Worm (Caenorhabditis elegans) whole organism, L4 larva: ENCODE measurements around the gene rpoa-49.

Source experiments
- D1046.2 ChIP-seq: fragments of 200-800 bp; sonication (Bioruptor generic); IDR thresholded peaks from 2 replicates; pipeline ENCODE4 v1.3.6; 2022; ENCODE audit warnings: missing genetic modification characterization, missing compliant biosample characterization
- F26F4.8 ChIP-seq: fragments of 200-800 bp; sonication (Bioruptor generic); conservative IDR thresholded peaks from 2 replicates; pipeline ENCODE4 v1.3.6; 2022; ENCODE audit warnings: missing genetic modification characterization, missing compliant biosample characterization
- F44E2.7 ChIP-seq: fragments of 200-800 bp; sonication (Bioruptor generic); IDR thresholded peaks from 2 replicates; pipeline ENCODE4 v2.1.2; 2022; ENCODE audit warnings: missing genetic modification characterization, missing compliant biosample characterization
- T26A8.4 ChIP-seq: fragments of 200-800 bp; sonication (Bioruptor generic); IDR thresholded peaks from 2 replicates; pipeline ENCODE4 v1.3.6; 2022; ENCODE audit warnings: missing genetic modification characterization, missing compliant biosample characterization
- Y48G9A.11 ChIP-seq: fragments of 200-800 bp; sonication (Bioruptor generic); IDR thresholded peaks from 2 replicates; pipeline ENCODE4 v1.3.6; 2022; ENCODE audit warnings: missing genetic modification reagents, missing genetic modification characterization, missing compliant biosample characterization
- Y5F2A.4 ChIP-seq: fragments of 200-800 bp; sonication (Bioruptor generic); optimal IDR thresholded peaks from 2 replicates; lab custom pipeline; 2018; ENCODE audit warnings: mild to moderate bottlenecking, missing genetic modification characterization, missing compliant biosample characterization
- Y75B8A.6 ChIP-seq: fragments of 200-800 bp; sonication (Bioruptor generic); IDR thresholded peaks from 2 replicates; pipeline ENCODE4 v1.3.6; 2022; ENCODE audit warnings: missing genetic modification reagents, missing genetic modification characterization, missing compliant biosample characterization
- aly-2 ChIP-seq: sonication (generic microtip); optimal IDR thresholded peaks from 2 replicates; lab custom pipeline; 2018; ENCODE audit warnings: missing biosample characterization, missing genetic modification characterization
- attf-4 ChIP-seq: sonication (generic microtip); optimal IDR thresholded peaks from 3 replicates; lab custom pipeline; 2017; ENCODE audit warnings: missing biosample characterization, missing genetic modification characterization
- ceh-20 ChIP-seq: fragments of 200-800 bp; sonication (Bioruptor generic); IDR thresholded peaks from 2 replicates; pipeline ENCODE4 v1.3.6; 2022; ENCODE audit warnings: missing genetic modification reagents, missing genetic modification characterization, missing compliant biosample characterization
- ceh-28 ChIP-seq: fragments of 150-350 bp; optimal IDR thresholded peaks from 2 replicates; lab custom pipeline; 2014; ENCODE audit warnings: missing biosample characterization, missing genetic modification reagents, missing genetic modification characterization
- daf-19 ChIP-seq: fragments of 200-800 bp; sonication (Bioruptor generic); conservative IDR thresholded peaks from 2 replicates; pipeline ENCODE4 v1.3.6; 2022; ENCODE audit warnings: missing genetic modification characterization, missing compliant biosample characterization
- dmd-6 ChIP-seq: fragments of 200-800 bp; sonication (Bioruptor generic); IDR thresholded peaks from 2 replicates; pipeline ENCODE4 v1.3.6; 2022; ENCODE audit warnings: missing genetic modification reagents, missing genetic modification characterization, missing compliant biosample characterization
- dpl-1 ChIP-seq: fragments of 150-350 bp; optimal IDR thresholded peaks from 2 replicates; lab custom pipeline; 2014; ENCODE audit warnings: missing biosample characterization, missing genetic modification reagents, missing genetic modification characterization
- egl-27 ChIP-seq: sonication (generic microtip); optimal IDR thresholded peaks from 3 replicates; lab custom pipeline; 2017; ENCODE audit warnings: missing biosample characterization, missing genetic modification reagents, missing genetic modification characterization
- egl-43 ChIP-seq: fragments of 200-800 bp; sonication (Bioruptor generic); IDR thresholded peaks from 2 replicates; pipeline ENCODE4 v1.3.6; 2022; ENCODE audit warnings: missing genetic modification reagents, missing genetic modification characterization, missing compliant biosample characterization
- fkh-10 ChIP-seq: fragments of 150-350 bp; optimal IDR thresholded peaks from 2 replicates; lab custom pipeline; 2014; ENCODE audit warnings: missing biosample characterization, missing genetic modification reagents, missing genetic modification characterization
- hmg-1.1 ChIP-seq: fragments of 200-800 bp; sonication (Bioruptor generic); IDR thresholded peaks from 2 replicates; pipeline ENCODE4 v1.3.6; 2022; ENCODE audit warnings: missing genetic modification reagents, missing genetic modification characterization, missing compliant biosample characterization
- lim-7 ChIP-seq: fragments of 200-800 bp; sonication (Bioruptor generic); IDR thresholded peaks from 2 replicates; pipeline ENCODE4 v1.3.6; 2022; ENCODE audit warnings: missing genetic modification characterization, missing compliant biosample characterization
- lin-1 ChIP-seq: fragments of 200-800 bp; sonication (Bioruptor generic); IDR thresholded peaks from 2 replicates; pipeline ENCODE4 v1.3.6; 2022; ENCODE audit warnings: missing genetic modification reagents, missing genetic modification characterization, missing compliant biosample characterization
- lin-13 ChIP-seq: fragments of 150-350 bp; optimal IDR thresholded peaks from 2 replicates; lab custom pipeline; 2014; ENCODE audit warnings: missing biosample characterization, missing genetic modification reagents, missing genetic modification characterization
- lin-15B ChIP-seq: fragments of 150-350 bp; sonication (generic microtip); optimal IDR thresholded peaks from 3 replicates; lab custom pipeline; 2014; ENCODE audit warnings: missing biosample characterization, missing genetic modification characterization
- lsy-2 ChIP-seq, 2 experiments: fragments of 150-350 bp in 1 of 2; sonication (generic microtip) in 1 of 2; optimal IDR thresholded peaks; 2 replicates each; lab custom pipeline; 2014 to 2017; ENCODE audit warnings: missing biosample characterization in 2 of 2, missing genetic modification characterization in 2 of 2
- madf-9 ChIP-seq: fragments of 200-800 bp; sonication (Bioruptor generic); conservative IDR thresholded peaks from 2 replicates; pipeline ENCODE4 v1.3.6; 2022; ENCODE audit warnings: missing genetic modification reagents, missing genetic modification characterization, missing compliant biosample characterization
- mep-1 ChIP-seq: fragments of 150-350 bp; sonication (generic microtip); optimal IDR thresholded peaks from 3 replicates; lab custom pipeline; 2014; ENCODE audit warnings: missing biosample characterization, missing genetic modification characterization
- mes-2 ChIP-seq: sonication (generic microtip); optimal IDR thresholded peaks from 2 replicates; lab custom pipeline; 2016; ENCODE audit warnings: missing genotype, mild to moderate bottlenecking, missing genetic modification characterization, missing compliant biosample characterization; ENCODE audit not compliant: poor library complexity, severe bottlenecking
- mxl-2 ChIP-seq: fragments of 200-800 bp; sonication (Bioruptor generic); conservative IDR thresholded peaks from 2 replicates; pipeline ENCODE4 v1.3.6; 2022; ENCODE audit warnings: missing genetic modification reagents, missing genetic modification characterization, missing compliant biosample characterization
- mxl-3 ChIP-seq: fragments of 200-800 bp; sonication (Bioruptor generic); optimal IDR thresholded peaks from 2 replicates; lab custom pipeline; 2018; ENCODE audit warnings: mild to moderate bottlenecking, missing genetic modification characterization, missing compliant biosample characterization
- nhr-102 ChIP-seq: sonication (generic microtip); optimal IDR thresholded peaks from 2 replicates; lab custom pipeline; 2016; ENCODE audit warnings: mild to moderate bottlenecking, missing genetic modification characterization, moderate library complexity, missing compliant biosample characterization
- nhr-111 ChIP-seq: fragments of 200-800 bp; sonication (Bioruptor generic); optimal IDR thresholded peaks from 2 replicates; lab custom pipeline; 2018; ENCODE audit warnings: mild to moderate bottlenecking, missing genetic modification characterization, missing compliant biosample characterization
- nhr-41 ChIP-seq: fragments of 200-800 bp; sonication (Bioruptor generic); IDR thresholded peaks from 2 replicates; pipeline ENCODE4 v1.3.6; 2022; ENCODE audit warnings: missing genetic modification reagents, missing genetic modification characterization, missing compliant biosample characterization
- nhr-42 ChIP-seq: fragments of 200-800 bp; sonication (Bioruptor generic); IDR thresholded peaks from 2 replicates; pipeline ENCODE4 v1.3.6; 2022; ENCODE audit warnings: missing genetic modification characterization, missing compliant biosample characterization
- nhr-48 ChIP-seq: sonication (generic microtip); optimal IDR thresholded peaks from 2 replicates; lab custom pipeline; 2016; ENCODE audit warnings: mild to moderate bottlenecking, missing genetic modification characterization, missing compliant biosample characterization
- nhr-76 ChIP-seq: fragments of 150-350 bp; optimal IDR thresholded peaks from 2 replicates; lab custom pipeline; 2014; ENCODE audit warnings: missing biosample characterization, missing genetic modification characterization
- nhr-77 ChIP-seq: fragments of 150-350 bp; optimal IDR thresholded peaks from 2 replicates; lab custom pipeline; 2014; ENCODE audit warnings: missing biosample characterization, missing genetic modification characterization
- php-3 ChIP-seq: fragments of 200-800 bp; sonication (Bioruptor generic); IDR thresholded peaks from 2 replicates; pipeline ENCODE4 v1.3.6; 2022; ENCODE audit warnings: missing genetic modification reagents, missing genetic modification characterization, missing compliant biosample characterization
- pqm-1 ChIP-seq: sonication (generic microtip); optimal IDR thresholded peaks from 2 replicates; lab custom pipeline; 2017; ENCODE audit warnings: missing biosample characterization, missing genetic modification characterization
- saeg-2 ChIP-seq: fragments of 200-800 bp; sonication (Bioruptor generic); IDR thresholded peaks from 2 replicates; pipeline ENCODE4 v1.3.6; 2022; ENCODE audit warnings: missing genetic modification reagents, missing genetic modification characterization, missing compliant biosample characterization
- sdz-12 ChIP-seq: fragments of 200-800 bp; sonication (Bioruptor generic); optimal IDR thresholded peaks from 2 replicates; lab custom pipeline; 2018; ENCODE audit warnings: mild to moderate bottlenecking, missing genetic modification characterization, missing compliant biosample characterization
- set-16 ChIP-seq: fragments of 200-800 bp; sonication (Bioruptor generic); IDR thresholded peaks from 2 replicates; pipeline ENCODE4 v1.3.6; 2022; ENCODE audit warnings: missing genetic modification reagents, missing genetic modification characterization, missing compliant biosample characterization
- skn-1 ChIP-seq: fragments of 150-350 bp; optimal IDR thresholded peaks from 2 replicates; lab custom pipeline; 2014; ENCODE audit warnings: missing biosample characterization, missing genetic modification characterization
- spr-1 ChIP-seq: sonication (generic microtip); optimal IDR thresholded peaks from 2 replicates; lab custom pipeline; 2016; ENCODE audit warnings: mild to moderate bottlenecking, missing genetic modification characterization, missing compliant biosample characterization
- spr-3 ChIP-seq: fragments of 200-800 bp; sonication (Bioruptor generic); optimal IDR thresholded peaks from 2 replicates; lab custom pipeline; 2018; ENCODE audit warnings: mild to moderate bottlenecking, missing genetic modification characterization, missing compliant biosample characterization
- unc-130 ChIP-seq: sonication (generic microtip); optimal IDR thresholded peaks from 2 replicates; lab custom pipeline; 2016; ENCODE audit warnings: missing genetic modification reagents, missing genetic modification characterization, missing compliant biosample characterization
- unc-39 ChIP-seq: sonication (generic microtip); optimal IDR thresholded peaks from 2 replicates; lab custom pipeline; 2017; ENCODE audit warnings: missing biosample characterization, missing genetic modification characterization
- unc-62 ChIP-seq, 3 experiments: fragments of 150-350 bp in 1 of 3; sonication (generic microtip); optimal IDR thresholded peaks in 2 of 3; peaks in 1 of 3; 1 replicate in 1 of 3; 2 replicates in 2 of 3; lab custom pipeline; 2014 to 2017; ENCODE audit warnings: missing biosample characterization in 3 of 3, missing genetic modification characterization in 3 of 3, missing genetic modification reagents in 3 of 3, missing genotype in 1 of 3
- zag-1 ChIP-seq: fragments of 150-350 bp; optimal IDR thresholded peaks from 2 replicates; lab custom pipeline; 2014; ENCODE audit warnings: missing biosample characterization, missing genetic modification characterization
- zfp-2 ChIP-seq: sonication (generic microtip); optimal IDR thresholded peaks from 2 replicates; lab custom pipeline; 2016; ENCODE audit warnings: mild to moderate bottlenecking, missing genetic modification characterization, missing compliant biosample characterization
- ztf-11 ChIP-seq: fragments of 150-350 bp; optimal IDR thresholded peaks from 2 replicates; lab custom pipeline; 2014; ENCODE audit warnings: missing biosample characterization, missing genetic modification characterization

rpoa-49 gene

DNA sequence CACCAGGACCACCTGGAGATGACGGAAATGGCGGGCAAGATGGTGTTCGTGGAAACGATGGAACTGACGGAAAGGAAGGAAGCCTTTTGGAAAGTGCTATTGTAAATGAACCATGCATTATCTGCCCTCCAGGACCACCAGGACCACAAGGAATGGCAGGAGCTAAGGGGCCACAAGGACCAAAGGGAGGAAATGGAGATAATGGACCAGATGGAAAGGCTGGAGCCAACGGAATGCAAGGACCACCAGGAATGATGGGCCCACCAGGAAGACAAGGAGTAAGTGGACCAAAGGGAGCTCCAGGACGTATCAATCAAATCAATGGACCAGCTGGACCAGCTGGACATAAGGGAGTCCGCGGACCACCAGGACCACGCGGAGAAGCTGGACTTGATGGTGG lies 21.1 kb upstream of the rpoa-49 start:
- TF ChIP-seq nhr-48 (tag; lab: Kevin White, UChicago) (no peak), lin-1 (GFP tag; lab: Robert Waterston, UW) (no peak), mes-2 (tag; lab: Kevin White, UChicago) (peak; percentile 8), hmg-1.1 (GFP tag; lab: Robert Waterston, UW) (no peak), zag-1 (no peak), mep-1 (tag; lab: Kevin White, UChicago) (no peak), T26A8.4 (GFP tag; lab: Robert Waterston, UW) (no peak), sdz-12 (GFP tag; lab: Kevin White, UChicago) (no peak), egl-43 (peak; percentile 4; the same call in 1 of the 2 replicates), dmd-6 (GFP tag; lab: Robert Waterston, UW) (no peak), spr-1 (tag; lab: Kevin White, UChicago) (no peak), attf-4 (tag; lab: Kevin White, UChicago) (no peak), ceh-28 (no peak), set-16 (GFP tag; lab: Robert Waterston, UW) (peak; percentile 57; the same call in 1 of the 2 replicates), madf-9 (GFP tag; lab: Robert Waterston, UW) (no peak), lim-7 (GFP tag; lab: Robert Waterston, UW) (0 out of 2 replicates have a peak, but pooled peaks have one; percentile 27), nhr-111 (GFP tag; lab: Kevin White, UChicago) (no peak), lin-13 (no peak)

DNA sequence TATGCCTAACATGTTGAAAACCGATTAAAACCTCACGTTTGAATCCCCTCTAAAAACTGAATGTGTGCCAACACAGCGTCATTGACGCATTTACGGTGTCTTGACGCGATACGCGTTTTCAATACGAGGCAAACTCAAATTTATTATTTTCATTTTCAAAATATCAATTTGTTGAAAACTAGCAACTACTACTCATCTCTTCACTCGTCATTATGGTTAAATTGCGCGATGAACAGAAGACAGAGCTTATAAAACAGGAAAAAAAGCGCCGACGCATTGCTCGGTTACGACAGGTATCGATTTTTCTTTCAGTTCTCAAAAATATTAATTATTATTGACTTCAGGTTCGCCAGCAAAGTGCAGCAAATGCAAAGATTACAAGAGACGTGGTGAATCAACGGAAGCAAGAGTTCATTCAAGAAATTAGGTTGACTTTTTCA lies 20.3 kb upstream of the rpoa-49 start, which contains the start of gene enee-1:
Gene enee-1 (plus strand): TSS at position 108 of the 440 bp plus-strand sequence.
- no peak for TF ChIP-seq lin-1 (GFP tag; lab: Robert Waterston, UW)
- TF ChIP-seq php-3 = 0 out of 2 replicates have a peak, but pooled peaks have one; percentile 6
- no peak for TF ChIP-seq sdz-12 (GFP tag; lab: Kevin White, UChicago)
- no peak for TF ChIP-seq ceh-20 (GFP tag; lab: Robert Waterston, UW)
- no peak for TF ChIP-seq Y75B8A.6 (GFP tag; lab: Robert Waterston, UW)
- peak; percentile 62; the same call in 1 of the 2 replicates for TF ChIP-seq nhr-42 (GFP tag; lab: Robert Waterston, UW)
- TF ChIP-seq nhr-76 = no peak
- TF ChIP-seq pqm-1 (tag; lab: Kevin White, UChicago) = no peak
- TF ChIP-seq skn-1 (tag; lab: Kevin White, UChicago) = no peak
- no peak for TF ChIP-seq F44E2.7
- no peak for TF ChIP-seq unc-130
- TF ChIP-seq egl-27 (tag; lab: Kevin White, UChicago) = no peak
- 0 out of 2 replicates have a peak, but pooled peaks have one; percentile 51 for TF ChIP-seq saeg-2
- TF ChIP-seq nhr-41 (GFP tag; lab: Robert Waterston, UW) = no peak
- no peak for TF ChIP-seq unc-39 (tag; lab: Kevin White, UChicago)
- no peak for TF ChIP-seq lin-15B
- no peak for TF ChIP-seq daf-19
- no peak for TF ChIP-seq F26F4.8 (GFP tag; lab: Robert Waterston, UW)
- TF ChIP-seq nhr-111 (GFP tag; lab: Kevin White, UChicago) = no peak
- TF ChIP-seq Y5F2A.4 (GFP tag; lab: Kevin White, UChicago) = peak; percentile 25
- no peak for TF ChIP-seq zag-1
- no peak for TF ChIP-seq mxl-2
- no peak for TF ChIP-seq D1046.2 (GFP tag; lab: Robert Waterston, UW)
- no peak for TF ChIP-seq zfp-2 (tag; lab: Kevin White, UChicago)
- peak; percentile 81 for TF ChIP-seq nhr-102 (tag; lab: Kevin White, UChicago)
- TF ChIP-seq spr-1 (tag; lab: Kevin White, UChicago) = peak; percentile 83
- peak; percentile 96 for TF ChIP-seq dpl-1
- no peak for TF ChIP-seq aly-2 (tag; lab: Kevin White, UChicago)
- no peak for TF ChIP-seq attf-4 (tag; lab: Kevin White, UChicago)
- TF ChIP-seq spr-3 (GFP tag; lab: Kevin White, UChicago) = peak; percentile 69
- TF ChIP-seq ztf-11 (tag; lab: Kevin White, UChicago) = no peak
- TF ChIP-seq nhr-77 (tag; lab: Kevin White, UChicago) = peak; percentile 56
- TF ChIP-seq lsy-2 (tag; optimal IDR thresholded peaks at IDR 0.05; lab: Kevin White, UChicago) = peak; percentile 42 to 89
- TF ChIP-seq mxl-3 (GFP tag; lab: Kevin White, UChicago) = peak; percentile 29
- peak in 1 of 2 experiments; percentile 92 for TF ChIP-seq unc-62 (GFP tag; optimal IDR thresholded peaks at IDR 0.05 in 1 of 2; lab: Kevin White, UChicago)
- TF ChIP-seq unc-62 (tag; optimal IDR thresholded peaks at IDR 0.05; lab: Kevin White, UChicago) = no peak
- TF ChIP-seq Y48G9A.11 (GFP tag; lab: Robert Waterston, UW) = no peak
- TF ChIP-seq mes-2 (tag; lab: Kevin White, UChicago) = peak; percentile 90
- TF ChIP-seq fkh-10 (GFP tag; lab: Kevin White, UChicago) = peak; percentile 67
